Fruit fly (Drosophila melanogaster): ENCODE data around the gene msn.

DNA sequence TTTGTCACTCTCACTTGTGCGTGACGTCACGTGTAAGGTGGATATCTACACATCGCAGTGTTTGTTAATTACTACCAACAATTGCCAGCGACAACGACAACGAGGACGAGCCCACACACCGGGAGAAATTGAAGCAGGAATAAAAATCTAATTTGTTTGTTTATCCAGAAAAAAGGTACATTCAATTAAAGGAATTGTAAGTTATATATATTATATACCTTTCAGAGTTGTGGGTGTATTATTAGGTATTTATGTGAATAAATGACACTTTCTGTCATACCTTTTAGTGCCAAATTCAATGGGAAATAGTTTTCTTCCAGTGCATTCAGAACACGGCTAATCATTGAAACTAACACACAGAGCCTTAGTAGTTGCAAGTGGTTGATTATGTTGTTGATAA lies 71.1 kb downstream of the msn start:
- TF ChIP-seq psq (optimal IDR thresholded peaks at IDR 0.05) (no peak), Sin3A (optimal IDR thresholded peaks at IDR 0.05) (no peak), Myc (optimal IDR thresholded peaks at IDR 0.05) (no peak), h (optimal IDR thresholded peaks at IDR 0.05) (no peak)
